Worm (Caenorhabditis elegans): ENCODE data around the gene R03H10.6.

- no peak for TF ChIP-seq T22C8.4 (GFP tag; IDR thresholded peaks at IDR 0.05)
- TF ChIP-seq cog-1 (tag; optimal IDR thresholded peaks at IDR 0.05): no peak
- TF ChIP-seq flt-1 (GFP tag; IDR thresholded peaks at IDR 0.05): no peak
Measured at ce11 chrII:4209071-4209747, 35.9 kb upstream of the R03H10.6 start, which contains the start of gene F31D5.6.

Data from whole organism, midembryonic.